Fruit fly (Drosophila melanogaster): ENCODE measurements around the gene CG33298.

DNA sequence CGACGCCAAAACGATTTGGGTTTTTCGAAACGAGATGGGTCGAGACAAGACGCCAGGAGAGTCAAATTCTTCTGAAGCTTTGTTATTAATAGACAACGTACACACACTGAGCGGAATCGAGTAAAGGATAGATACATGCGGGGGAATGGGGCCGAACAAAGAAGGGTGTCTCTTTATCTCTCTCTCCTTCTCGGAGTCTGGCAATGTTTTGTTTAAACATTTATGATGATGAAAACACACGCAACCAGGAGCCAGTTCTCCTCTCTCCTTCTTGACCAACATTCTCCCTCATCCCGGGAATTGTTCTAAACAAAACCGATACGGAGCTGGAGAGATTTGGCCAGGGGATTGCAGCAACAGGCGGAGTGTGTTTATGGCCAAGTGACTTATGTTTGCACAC lies 62.6 kb downstream of the CG33298 start:
- TF ChIP-seq EcR (GFP tag; optimal IDR thresholded peaks at IDR 0.05) (no peak), CG8478 (optimal IDR thresholded peaks at IDR 0.05) (no peak), psq (optimal IDR thresholded peaks at IDR 0.05) (no peak)
